Worm (Caenorhabditis elegans) whole organism, L2 larva: ENCODE data around the gene clec-60.

Experiments used
- aly-2 ChIP-seq: fragments of 150-350 bp; optimal IDR thresholded peaks from 2 replicates; lab custom pipeline; 2014; ENCODE audit warnings: missing biosample characterization, missing genetic modification characterization
- ceh-16 ChIP-seq: fragments of 150-350 bp; optimal IDR thresholded peaks from 2 replicates; lab custom pipeline; 2014; ENCODE audit warnings: missing biosample characterization, missing genetic modification characterization
- fos-1 ChIP-seq: fragments of 150-350 bp; optimal IDR thresholded peaks from 2 replicates; lab custom pipeline; 2014; ENCODE audit warnings: missing biosample characterization, missing genetic modification characterization
- lin-39 ChIP-seq: fragments of 150-350 bp; optimal IDR thresholded peaks from 2 replicates; lab custom pipeline; 2014; ENCODE audit warnings: missing biosample characterization, missing genetic modification reagents, missing genetic modification characterization
- nhr-237 ChIP-seq: fragments of 150-350 bp; optimal IDR thresholded peaks from 2 replicates; lab custom pipeline; 2014; ENCODE audit warnings: missing biosample characterization, missing genetic modification characterization
- ztf-11 ChIP-seq: sonication (generic microtip); optimal IDR thresholded peaks from 2 replicates; lab custom pipeline; 2017; ENCODE audit warnings: missing biosample characterization, missing genetic modification characterization

- TF ChIP-seq ztf-11 (tag; lab: Kevin White, UChicago) = no peak
- no peak for TF ChIP-seq lin-39 (tag; lab: Kevin White, UChicago)
- no peak for TF ChIP-seq aly-2 (tag; lab: Kevin White, UChicago)
- no peak for TF ChIP-seq fos-1 (tag; lab: Kevin White, UChicago)
- no peak for TF ChIP-seq ceh-16 (tag; lab: Kevin White, UChicago)
- no peak for TF ChIP-seq nhr-237
Observed at ce11 chrII:10464230-10464920, 17.3 kb downstream of the clec-60 start, which contains the start of the genes ZK673.6 and sdz-37.
